Fruit fly (Drosophila melanogaster): ENCODE data around the gene CG5412.
A peak's percentile ranks its signal among the peaks of the same experiment; 100 is the strongest.

Gene CG5412

dm6 chr3R:20585566-20585965 lies 8.7 kb downstream of the CG5412 start, which contains the start of gene CG16953 (continued):
- TF ChIP-seq Usf (GFP tag; optimal IDR thresholded peaks at IDR 0.05) (no peak), vfl (GFP tag; optimal IDR thresholded peaks at IDR 0.05) (no peak), Stat92E (GFP tag; optimal IDR thresholded peaks at IDR 0.05) (peak in 1 of 3 experiments; percentile 45), CG10267 (tag; optimal IDR thresholded peaks at IDR 0.05) (peak; percentile 30), nerfin-1 (tag; optimal IDR thresholded peaks at IDR 0.05) (no peak), usp (GFP tag; optimal IDR thresholded peaks at IDR 0.05) (no peak), CG2120 (GFP tag; optimal IDR thresholded peaks at IDR 0.05) (no peak), B-H2 (GFP tag; optimal IDR thresholded peaks at IDR 0.05) (no peak), CG14860 (GFP tag; IDR thresholded peaks at IDR 0.05; ENCODE audit: partially characterized antibody) (no peak), CG7271 (tag; optimal IDR thresholded peaks at IDR 0.05) (no peak), Mrtf (GFP tag; IDR thresholded peaks at IDR 0.05) (no peak), inv (GFP tag; IDR thresholded peaks at IDR 0.05; ENCODE audit: partially characterized antibody) (no peak), nerfin-2 (GFP tag; IDR thresholded peaks at IDR 0.05; ENCODE audit: partially characterized antibody) (no peak), CG3163 (GFP tag; optimal IDR thresholded peaks at IDR 0.05) (no peak), kah (GFP tag; optimal IDR thresholded peaks at IDR 0.05) (no peak), danr (GFP tag; IDR thresholded peaks at IDR 0.05) (no peak), CG34224 (GFP tag; IDR thresholded peaks at IDR 0.05; ENCODE audit: partially characterized antibody) (no peak), dpn (GFP tag; optimal IDR thresholded peaks at IDR 0.05) (no peak), CG33557 (GFP tag; optimal IDR thresholded peaks at IDR 0.05) (no peak), CG12219 (GFP tag; optimal IDR thresholded peaks at IDR 0.05) (no peak), CG7839 (tag; optimal IDR thresholded peaks at IDR 0.05) (no peak), CoRest (tag; optimal IDR thresholded peaks at IDR 0.05) (no peak), Pdp1 (GFP tag; optimal IDR thresholded peaks at IDR 0.05) (peak in 1 of 2 experiments; percentile 75), ac (GFP tag; optimal IDR thresholded peaks at IDR 0.05) (no peak), HLHmδ (GFP tag; optimal IDR thresholded peaks at IDR 0.05) (no peak), CG8388 (GFP tag; optimal IDR thresholded peaks at IDR 0.05) (no peak), BEAF-32 (GFP tag; optimal IDR thresholded peaks at IDR 0.05) (peak; percentile 21), CG12071 (GFP tag; optimal IDR thresholded peaks at IDR 0.05) (no peak), vvl (GFP tag; IDR thresholded peaks at IDR 0.05) (no peak), chif (GFP tag; optimal IDR thresholded peaks at IDR 0.05) (no peak), hb (GFP tag; IDR thresholded peaks at IDR 0.05; ENCODE audit: partially characterized antibody) (no peak), CG6813 (GFP tag; optimal IDR thresholded peaks at IDR 0.05) (no peak), CG6791 (GFP tag; IDR thresholded peaks at IDR 0.05; ENCODE audit: partially characterized antibody) (no peak), CG8924 (tag; optimal IDR thresholded peaks at IDR 0.05) (no peak), Dref (GFP tag; IDR thresholded peaks at IDR 0.05) (no peak), Blimp-1 (GFP tag; optimal IDR thresholded peaks at IDR 0.05) (no peak), Sin3A (optimal IDR thresholded peaks at IDR 0.05) (no peak), aop (GFP tag; IDR thresholded peaks at IDR 0.05) (no peak), HHEX (GFP tag; optimal IDR thresholded peaks at IDR 0.05) (no peak), CG12659 (GFP tag; optimal IDR thresholded peaks at IDR 0.05) (peak; percentile 41), Doc2 (GFP tag; IDR thresholded peaks at IDR 0.05) (no peak), sima (GFP tag; optimal IDR thresholded peaks at IDR 0.05) (no peak), ftz-f1 (GFP tag; optimal IDR thresholded peaks at IDR 0.05) (no peak), tgo (GFP tag; IDR thresholded peaks at IDR 0.05) (no peak), gem (tag; optimal IDR thresholded peaks at IDR 0.05) (no peak), abd-A (tag; optimal IDR thresholded peaks at IDR 0.05) (no peak), scrt (GFP tag; optimal IDR thresholded peaks at IDR 0.05) (no peak), CG4617 (GFP tag; optimal IDR thresholded peaks at IDR 0.05; ENCODE audit: borderline replicate concordance) (peak; percentile 81), Bgb (GFP tag; IDR thresholded peaks at IDR 0.05; ENCODE audit: partially characterized antibody) (no peak), yki (optimal IDR thresholded peaks at IDR 0.05) (no peak)

Data from whole organism, embryonic.